Fruit fly (Drosophila melanogaster): ENCODE results near the gene wit.

DNA sequence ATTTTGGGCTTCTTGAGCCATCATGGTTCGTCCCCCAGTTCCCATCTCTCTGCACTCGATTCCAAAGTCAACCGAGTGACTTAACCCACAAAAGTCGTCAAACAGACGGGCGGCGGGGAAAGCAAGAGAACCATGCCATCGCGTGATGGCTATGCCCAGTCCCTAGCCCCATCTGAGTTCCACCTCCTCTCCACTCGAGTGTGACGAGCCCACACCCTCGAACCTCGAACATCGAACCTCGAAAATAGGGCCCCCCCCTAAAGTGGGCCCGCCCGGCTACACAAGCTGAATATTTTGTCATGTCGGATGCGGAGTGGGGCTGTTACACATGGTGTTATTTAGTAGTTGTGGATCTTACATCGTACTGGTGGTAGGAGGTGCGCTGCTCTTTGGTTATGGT is 25.0 kb upstream of the wit start:
- TF ChIP-seq Hr78 (GFP tag; optimal IDR thresholded peaks at IDR 0.05) (no peak), psq (GFP tag; optimal IDR thresholded peaks at IDR 0.05) (no peak), jim (GFP tag; optimal IDR thresholded peaks at IDR 0.05) (no peak), CrebA (GFP tag; optimal IDR thresholded peaks at IDR 0.05; ENCODE audit: borderline replicate concordance) (no peak), Sp1 (GFP tag; optimal IDR thresholded peaks at IDR 0.05) (no peak), Rel (GFP tag; optimal IDR thresholded peaks at IDR 0.05) (no peak), Rel (tag; optimal IDR thresholded peaks at IDR 0.05) (no peak), Dif (GFP tag; optimal IDR thresholded peaks at IDR 0.05; ENCODE audit: partially characterized antibody) (no peak), Mio (GFP tag; optimal IDR thresholded peaks at IDR 0.05) (no peak), Myc (optimal IDR thresholded peaks at IDR 0.05) (no peak), Jra (GFP tag; optimal IDR thresholded peaks at IDR 0.05) (no peak), fru (GFP tag; optimal IDR thresholded peaks at IDR 0.05) (no peak)

All from whole organism, wandering third instar larva.